Worm (Caenorhabditis elegans) whole organism, midembryonic: Measurements from ENCODE around the gene F36H5.4.

ENCODE experiments used
- flt-1 ChIP-seq: fragments of 200-800 bp; sonication (Bioruptor generic); IDR thresholded peaks from 2 replicates; pipeline ENCODE4 v1.3.6; 2022; ENCODE audit warnings: missing genetic modification characterization, missing compliant biosample characterization
- med-1 ChIP-seq: sonication (generic microtip); optimal IDR thresholded peaks from 2 replicates; lab custom pipeline; 2017; ENCODE audit warnings: missing genetic modification characterization, mild to moderate bottlenecking, missing compliant biosample characterization, antibody characterized with exemption, missing genetic modification reagents; ENCODE audit not compliant: insufficient read depth
- tab-1 ChIP-seq: fragments of 200-800 bp; sonication (Bioruptor generic); IDR thresholded peaks from 2 replicates; pipeline ENCODE4 v1.3.6; 2022; ENCODE audit warnings: missing genetic modification characterization, missing compliant biosample characterization

DNA sequence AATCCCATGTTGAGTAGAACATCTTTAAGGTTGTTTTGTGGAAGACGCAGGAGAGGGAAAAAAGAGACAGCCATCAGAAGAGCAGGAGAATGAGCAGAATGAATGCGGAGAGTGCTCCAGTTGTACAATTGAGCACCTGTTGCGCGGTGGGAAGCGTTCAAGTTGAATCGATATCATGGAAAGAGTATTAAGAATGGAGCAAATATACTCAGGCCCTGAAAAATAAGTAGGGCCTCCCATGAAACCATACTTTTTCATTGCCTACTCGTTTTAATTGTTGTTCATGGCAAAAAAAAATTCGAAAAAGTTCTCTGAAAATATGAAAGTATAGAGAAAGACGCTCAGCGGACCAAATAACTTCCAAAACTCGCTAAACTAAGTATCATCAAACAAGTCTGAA lies 42.5 kb upstream of the F36H5.4 start, which contains the start of gene fbxb-48:
- TF ChIP-seq tab-1 (GFP tag; lab: Robert Waterston, UW) (no peak), med-1 (GFP tag; lab: Kevin White, UChicago) (no peak), flt-1 (GFP tag; lab: Robert Waterston, UW) (no peak)
